Worm (Caenorhabditis elegans) whole organism, mixed stage, embryonic: ENCODE data around the gene him-10.

Experiments
- M03D4.4 ChIP-seq: sonication (generic microtip); optimal IDR thresholded peaks from 2 replicates; lab custom pipeline; 2017; ENCODE audit warnings: mild to moderate bottlenecking, missing genetic modification characterization, missing compliant biosample characterization
- blmp-1 ChIP-seq: fragments of 150-350 bp; optimal IDR thresholded peaks from 2 replicates; lab custom pipeline; 2014; ENCODE audit warnings: missing biosample characterization, missing genetic modification characterization
- ceh-83 ChIP-seq: fragments of 200-800 bp; sonication (Bioruptor generic); optimal IDR thresholded peaks from 2 replicates; lab custom pipeline; 2018; ENCODE audit warnings: mild to moderate bottlenecking, missing genetic modification characterization, missing compliant biosample characterization
- ces-1 ChIP-seq: fragments of 150-350 bp; optimal IDR thresholded peaks from 2 replicates; lab custom pipeline; 2014; ENCODE audit warnings: missing biosample characterization, missing genetic modification reagents, missing genetic modification characterization
- drap-1 ChIP-seq: fragments of 200-800 bp; sonication (Bioruptor generic); optimal IDR thresholded peaks from 3 replicates; lab custom pipeline; 2018; ENCODE audit warnings: mild to moderate bottlenecking, missing genetic modification characterization, missing compliant biosample characterization
- elt-1 ChIP-seq: sonication (generic microtip); optimal IDR thresholded peaks from 2 replicates; lab custom pipeline; 2017; ENCODE audit warnings: missing genetic modification characterization, mild to moderate bottlenecking, missing compliant biosample characterization, antibody characterized with exemption, moderate library complexity, borderline replicate concordance; ENCODE audit not compliant: insufficient read depth
- elt-3 ChIP-seq: fragments of 150-350 bp; optimal IDR thresholded peaks from 2 replicates; lab custom pipeline; 2014; ENCODE audit warnings: missing biosample characterization, missing genetic modification characterization
- flh-1 ChIP-seq: fragments of 200-800 bp; sonication (Bioruptor generic); optimal IDR thresholded peaks from 2 replicates; lab custom pipeline; 2018; ENCODE audit warnings: mild to moderate bottlenecking, missing genetic modification characterization, moderate library complexity, missing compliant biosample characterization
- ham-2 ChIP-seq: fragments of 200-800 bp; sonication (Bioruptor generic); optimal IDR thresholded peaks from 2 replicates; lab custom pipeline; 2018; ENCODE audit warnings: mild to moderate bottlenecking, missing genetic modification characterization, missing compliant biosample characterization
- hlh-1 ChIP-seq: fragments of 150-350 bp; optimal IDR thresholded peaks from 2 replicates; lab custom pipeline; 2014; ENCODE audit warnings: missing biosample characterization, missing genetic modification reagents, missing genetic modification characterization
- lin-32 ChIP-seq: fragments of 200-800 bp; sonication (Bioruptor generic); optimal IDR thresholded peaks from 2 replicates; lab custom pipeline; 2018; ENCODE audit warnings: mild to moderate bottlenecking, missing genetic modification characterization, missing compliant biosample characterization
- lsy-2 ChIP-seq: fragments of 150-350 bp; optimal IDR thresholded peaks from 2 replicates; lab custom pipeline; 2014; ENCODE audit warnings: missing biosample characterization, missing genetic modification characterization
- mab-5 ChIP-seq: fragments of 150-350 bp; optimal IDR thresholded peaks from 2 replicates; lab custom pipeline; 2014; ENCODE audit warnings: missing biosample characterization, missing genetic modification characterization
- mep-1 ChIP-seq: fragments of 150-350 bp; optimal IDR thresholded peaks from 2 replicates; lab custom pipeline; 2017; ENCODE audit warnings: missing biosample characterization, missing genetic modification reagents, missing genetic modification characterization, inconsistent platforms
- mls-2 ChIP-seq: sonication (generic microtip); optimal IDR thresholded peaks from 2 replicates; lab custom pipeline; 2016; ENCODE audit warnings: mild to moderate bottlenecking, missing genetic modification characterization, moderate library complexity, missing compliant biosample characterization
- nhr-2 ChIP-seq: fragments of 150-350 bp; optimal IDR thresholded peaks from 2 replicates; lab custom pipeline; 2014; ENCODE audit warnings: missing biosample characterization, missing genetic modification characterization
- nhr-237 ChIP-seq: fragments of 150-350 bp; optimal IDR thresholded peaks from 2 replicates; lab custom pipeline; 2014; ENCODE audit warnings: missing biosample characterization, missing genetic modification characterization
- nhr-76 ChIP-seq: sonication (generic microtip); optimal IDR thresholded peaks from 2 replicates; lab custom pipeline; 2017; ENCODE audit warnings: missing biosample characterization, missing genetic modification characterization
- sem-2 ChIP-seq: fragments of 200-800 bp; sonication (Bioruptor generic); optimal IDR thresholded peaks from 2 replicates; lab custom pipeline; 2018; ENCODE audit warnings: mild to moderate bottlenecking, missing genetic modification characterization, missing compliant biosample characterization
- snpc-4 ChIP-seq: fragments of 150-350 bp; optimal IDR thresholded peaks from 2 replicates; lab custom pipeline; 2014; ENCODE audit warnings: missing biosample characterization, missing genetic modification characterization
- sptf-1 ChIP-seq: sonication (generic microtip); optimal IDR thresholded peaks from 2 replicates; lab custom pipeline; 2017; ENCODE audit warnings: mild to moderate bottlenecking, missing genetic modification characterization, moderate library complexity, missing compliant biosample characterization
- tbx-8 ChIP-seq: fragments of 200-800 bp; sonication (Bioruptor generic); optimal IDR thresholded peaks from 2 replicates; lab custom pipeline; 2018; ENCODE audit warnings: mild to moderate bottlenecking, missing genetic modification characterization, moderate library complexity, missing compliant biosample characterization
- unc-120 ChIP-seq: sonication (generic microtip); optimal IDR thresholded peaks from 2 replicates; lab custom pipeline; 2017; ENCODE audit warnings: missing genetic modification characterization, missing compliant biosample characterization; ENCODE audit not compliant: poor library complexity, severe bottlenecking
- unc-62 ChIP-seq: fragments of 150-350 bp; optimal IDR thresholded peaks from 2 replicates; lab custom pipeline; 2014; ENCODE audit warnings: missing biosample characterization, missing genetic modification reagents, missing genetic modification characterization
- zip-8 ChIP-seq: fragments of 150-350 bp; optimal IDR thresholded peaks from 2 replicates; lab custom pipeline; 2014; ENCODE audit warnings: missing biosample characterization, missing genetic modification characterization

him-10 gene

DNA sequence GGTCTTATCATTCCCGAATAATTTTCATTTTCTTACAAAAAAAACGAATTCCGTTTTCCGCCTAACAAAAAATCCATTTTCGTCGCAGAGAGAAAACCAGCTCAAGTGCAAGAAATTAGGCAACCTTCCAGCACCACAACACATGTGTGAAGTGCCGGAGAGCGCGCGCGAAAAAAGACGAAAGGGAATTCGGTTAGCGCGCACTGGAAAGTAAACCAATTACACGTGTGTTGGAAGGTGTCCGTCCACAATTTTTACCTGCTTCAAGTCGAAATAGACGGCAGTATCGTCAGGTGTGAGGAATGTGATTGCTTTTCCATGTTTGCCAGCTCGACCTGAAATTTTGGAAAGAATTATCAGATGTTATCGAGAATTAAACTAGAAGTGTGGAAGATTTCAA lies 31.6 kb downstream of the him-10 start:
- TF ChIP-seq ces-1 (GFP tag; lab: Kevin White, UChicago) (peak; percentile 54), M03D4.4 (tag; lab: Kevin White, UChicago) (no peak)

DNA sequence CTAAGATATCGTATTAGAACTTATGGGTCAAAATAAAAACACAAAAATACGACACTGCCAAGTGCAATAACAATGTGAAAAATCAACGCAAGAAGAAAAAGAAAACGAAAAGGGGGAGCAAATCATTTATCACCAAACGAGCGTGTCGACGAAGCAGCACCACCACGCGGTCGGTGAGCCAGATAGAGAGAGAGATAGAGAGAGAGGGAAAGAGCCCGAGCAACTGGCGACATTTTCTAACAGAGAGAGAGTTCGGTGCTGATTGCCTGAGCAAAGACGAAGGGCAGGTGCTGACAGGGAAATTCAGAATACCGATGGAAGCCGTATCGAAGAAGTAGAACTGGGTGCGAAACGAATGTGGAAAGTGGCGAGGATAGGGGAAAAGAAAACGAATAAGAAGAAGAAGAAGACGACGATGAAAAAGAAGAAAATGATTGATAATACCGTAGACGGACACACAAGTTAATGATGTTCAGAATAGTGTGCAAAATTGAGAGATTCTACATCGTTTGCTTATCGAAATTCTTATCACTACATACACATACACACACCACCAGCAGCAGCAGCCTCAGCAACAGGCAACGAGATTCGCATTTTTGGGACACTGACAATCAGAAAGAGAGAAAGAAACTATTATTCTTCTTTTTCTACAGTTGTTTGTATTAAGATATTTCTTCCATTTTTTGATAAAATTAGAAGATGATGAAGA lies 32.3 kb downstream of the him-10 start:
- peak; percentile 53 for TF ChIP-seq unc-120 (tag; lab: Kevin White, UChicago)
- TF ChIP-seq hlh-1 (tag; lab: Kevin White, UChicago), result peak; percentile 88
- no peak for TF ChIP-seq snpc-4 (tag; lab: Kevin White, UChicago)
- peak; percentile 10 for TF ChIP-seq elt-3

DNA sequence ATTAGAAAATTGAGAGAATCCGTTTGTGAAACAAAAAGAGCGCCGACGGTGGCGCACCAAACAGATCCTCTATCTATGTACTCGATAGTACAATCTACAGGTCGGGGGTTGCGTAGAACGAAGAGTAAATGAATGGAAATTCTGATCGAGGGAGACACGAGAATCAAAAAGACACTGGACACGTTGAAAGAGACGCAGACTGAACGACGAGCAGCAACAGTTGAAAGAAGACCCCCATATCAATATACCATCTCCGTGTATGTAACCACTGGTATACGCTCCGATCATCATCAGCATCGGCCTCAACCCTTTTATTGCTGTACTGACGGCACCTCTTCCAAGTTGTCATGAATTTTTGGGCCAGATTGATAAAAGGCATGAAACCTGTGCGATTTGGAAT lies 33.2 kb downstream of the him-10 start:
- TF ChIP-seq ceh-83 (GFP tag; lab: Kevin White, UChicago), result no peak
- peak; percentile 6 for TF ChIP-seq elt-1 (tag; lab: Kevin White, UChicago)
- TF ChIP-seq nhr-76 (tag; lab: Kevin White, UChicago), result no peak
- TF ChIP-seq unc-120 (tag; lab: Kevin White, UChicago), result no peak
- no peak for TF ChIP-seq unc-62
- TF ChIP-seq mab-5 (tag; lab: Kevin White, UChicago), result no peak
- no peak for TF ChIP-seq hlh-1 (tag; lab: Kevin White, UChicago)

DNA sequence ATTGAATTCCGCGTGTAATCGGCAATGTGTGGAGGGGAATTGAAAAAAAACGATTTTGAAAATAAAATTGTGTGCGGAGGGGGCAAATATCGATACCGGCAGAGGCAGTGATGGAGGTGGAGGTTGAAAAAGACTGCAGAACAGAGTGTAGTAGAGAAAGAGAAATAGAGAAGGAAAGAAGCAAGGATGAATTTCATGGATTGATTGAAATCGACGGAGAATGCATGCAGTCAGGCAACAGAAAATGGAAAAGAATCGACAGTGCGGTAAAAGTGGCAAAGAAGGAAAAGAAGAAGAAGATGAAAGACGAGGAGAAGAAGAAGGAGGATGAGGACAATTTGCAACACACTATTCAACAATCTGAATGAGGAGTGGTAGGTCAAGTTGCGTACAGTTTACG lies 33.8 kb downstream of the him-10 start, which contains the start of gene W04D12.1:
Gene W04D12.1 (plus strand): TSS at position 111 of the 400 bp plus-strand sequence.
- TF ChIP-seq lsy-2 (tag; lab: Kevin White, UChicago) (no peak), ceh-83 (GFP tag; lab: Kevin White, UChicago) (no peak), nhr-237 (tag; lab: Kevin White, UChicago) (peak; percentile 27), sptf-1 (tag; lab: Kevin White, UChicago) (peak; percentile 21), zip-8 (no peak), ham-2 (GFP tag; lab: Kevin White, UChicago) (no peak), mep-1 (tag; lab: Kevin White, UChicago) (no peak), sem-2 (no peak)

DNA sequence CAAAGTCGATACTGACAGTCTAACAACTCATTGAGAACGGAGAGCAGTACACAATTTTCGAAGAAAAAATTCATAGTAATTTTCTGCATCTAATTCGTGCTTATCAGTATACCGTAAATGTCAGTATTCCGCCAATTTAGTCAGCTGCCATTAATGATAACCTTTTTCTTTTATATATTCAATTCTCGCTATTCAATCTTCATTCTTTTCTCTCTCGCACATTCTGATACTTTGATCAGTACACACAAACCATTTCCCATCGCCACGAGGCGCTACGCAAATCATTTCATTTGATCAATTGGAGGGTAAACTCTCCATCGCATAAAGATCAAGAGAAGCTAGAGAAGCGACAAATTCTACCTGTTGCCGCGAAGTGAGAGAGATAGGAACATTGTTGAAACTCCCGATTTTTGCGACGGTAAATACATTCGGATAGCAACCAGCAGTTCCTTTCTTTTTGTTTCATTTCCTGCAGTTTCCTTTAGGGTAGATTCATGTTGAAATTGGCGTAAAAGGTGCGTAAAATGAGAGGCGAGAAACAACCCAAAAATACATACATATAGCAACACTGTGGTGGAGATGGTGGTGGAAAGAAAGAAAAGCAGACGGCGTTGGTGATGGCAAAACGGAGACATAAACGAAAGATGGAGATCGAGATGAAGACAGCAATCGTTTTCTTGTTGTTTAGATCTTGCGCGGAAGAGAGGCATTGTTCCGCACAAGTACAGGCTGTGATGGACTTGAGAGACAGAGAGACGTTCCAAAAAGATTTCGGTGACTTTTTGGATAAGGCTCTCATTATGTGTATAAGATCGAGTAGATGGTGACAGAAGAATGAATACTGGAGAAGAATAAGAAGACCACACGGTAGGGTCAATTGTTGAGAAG lies 35.3 kb downstream of the him-10 start:
- TF ChIP-seq lin-32 (no peak), elt-3 (peak; percentile 15), mep-1 (tag; lab: Kevin White, UChicago) (peak; percentile 26), nhr-237 (tag; lab: Kevin White, UChicago) (no peak), sptf-1 (tag; lab: Kevin White, UChicago) (no peak), mls-2 (no peak), elt-1 (tag; lab: Kevin White, UChicago) (peak; percentile 95), tbx-8 (GFP tag; lab: Kevin White, UChicago) (no peak), nhr-2 (tag; lab: Kevin White, UChicago) (no peak), blmp-1 (no peak), ces-1 (GFP tag; lab: Kevin White, UChicago) (no peak), ham-2 (GFP tag; lab: Kevin White, UChicago) (peak; percentile 48), drap-1 (GFP tag; lab: Kevin White, UChicago) (no peak), flh-1 (GFP tag; lab: Kevin White, UChicago) (no peak)
- TF ChIP-seq, all 35 proteins: peak for 4

DNA sequence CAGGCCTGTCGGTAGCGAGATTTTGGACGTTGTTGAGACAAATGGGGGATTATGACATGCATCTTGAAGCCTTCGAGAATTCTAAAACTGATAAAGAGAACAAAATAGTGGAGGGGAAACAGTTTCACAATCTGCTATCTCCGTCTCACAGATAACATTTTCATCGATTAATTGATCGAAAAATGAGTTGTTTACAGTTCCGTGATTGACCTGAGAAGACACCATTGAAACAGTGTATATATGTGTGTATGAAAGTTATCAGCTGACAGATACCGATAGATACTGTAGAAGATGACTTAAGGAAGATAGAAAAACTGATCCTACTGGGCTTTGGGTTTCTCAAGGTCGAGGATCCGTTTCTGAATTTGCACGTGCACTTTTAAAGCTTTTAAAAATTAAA lies 36.1 kb downstream of the him-10 start:
- TF ChIP-seq snpc-4 (tag; lab: Kevin White, UChicago) (no peak), ham-2 (GFP tag; lab: Kevin White, UChicago) (no peak), elt-3 (peak; percentile 32)
- TF ChIP-seq, all 35 proteins: peak for 1
